Worm (Caenorhabditis elegans) whole organism, young adult: ENCODE measurements around the gene unc-32.

Source experiments
- B0261.1 ChIP-seq: sonication (generic microtip); optimal IDR thresholded peaks from 2 replicates; lab custom pipeline; 2016; ENCODE audit warnings: mild to moderate bottlenecking, missing genetic modification characterization, moderate library complexity, missing compliant biosample characterization
- ama-1 ChIP-seq, 3 experiments: fragments of 150-350 bp in 1 of 3; sonication (generic microtip) in 2 of 3; optimal IDR thresholded peaks; 2 replicates each; lab custom pipeline; 2014 to 2018; ENCODE audit warnings: missing biosample characterization in 2 of 3, missing genetic modification characterization in 2 of 3, missing genetic modification reagents in 2 of 3
- lin-26 ChIP-seq: fragments of 200-800 bp; sonication (Bioruptor generic); IDR thresholded peaks from 2 replicates; pipeline ENCODE4 v1.3.6; 2022; ENCODE audit warnings: missing genetic modification reagents, missing genetic modification characterization, missing compliant biosample characterization

ce11 chrIII:8923240-8923734, 17.9 kb downstream of the unc-32 start, which contains the start of gene glb-1:
- TF ChIP-seq lin-26 (GFP tag; lab: Robert Waterston, UW) (no peak), ama-1 (optimal IDR thresholded peaks at IDR 0.05; lab: Kevin White, UChicago) (no peak), ama-1 (GFP tag; optimal IDR thresholded peaks at IDR 0.05; lab: Kevin White, UChicago) (no peak), B0261.1 (tag; lab: Kevin White, UChicago) (no peak)
